Worm (Caenorhabditis elegans) whole organism, young adult: ENCODE results near the gene F44F4.9.

Source experiments
- B0336.3 ChIP-seq: fragments of 200-800 bp; sonication (Bioruptor generic); IDR thresholded peaks from 2 replicates; pipeline ENCODE4 v1.3.6; 2022; ENCODE audit warnings: missing genetic modification characterization, missing compliant biosample characterization
- C06A6.2 ChIP-seq: fragments of 200-800 bp; sonication (Bioruptor generic); conservative IDR thresholded peaks from 2 replicates; pipeline ENCODE4 v1.3.6; 2022; ENCODE audit warnings: missing genetic modification characterization, missing compliant biosample characterization
- F22D6.2 ChIP-seq: sonication (generic microtip); optimal IDR thresholded peaks from 2 replicates; lab custom pipeline; 2016; ENCODE audit warnings: mild to moderate bottlenecking, missing genetic modification characterization, missing compliant biosample characterization
- F23B12.7 ChIP-seq: sonication (generic microtip); optimal IDR thresholded peaks from 2 replicates; lab custom pipeline; 2017; ENCODE audit warnings: missing genetic modification characterization, mild to moderate bottlenecking, missing compliant biosample characterization, antibody characterized with exemption, moderate library complexity; ENCODE audit not compliant: insufficient read depth
- F33H1.4 ChIP-seq: fragments of 200-800 bp; sonication (Bioruptor generic); IDR thresholded peaks from 2 replicates; pipeline ENCODE4 v1.3.6; 2022; ENCODE audit warnings: missing genetic modification reagents, missing genetic modification characterization, missing compliant biosample characterization
- F52B5.7 ChIP-seq: sonication (generic microtip); optimal IDR thresholded peaks from 2 replicates; lab custom pipeline; 2016; ENCODE audit warnings: mild to moderate bottlenecking, missing genetic modification characterization, missing compliant biosample characterization
- Y56A3A.18 ChIP-seq: fragments of 200-800 bp; sonication (Bioruptor generic); IDR thresholded peaks from 2 replicates; pipeline ENCODE4 v1.3.6; 2022; ENCODE audit warnings: missing genetic modification reagents, missing genetic modification characterization, missing compliant biosample characterization
- ama-1 ChIP-seq, 3 experiments: fragments of 150-350 bp in 1 of 3; sonication (generic microtip) in 2 of 3; optimal IDR thresholded peaks; 2 replicates each; lab custom pipeline; 2014 to 2018; ENCODE audit warnings: missing biosample characterization in 2 of 3, missing genetic modification characterization in 2 of 3, missing genetic modification reagents in 2 of 3
- aptf-3 ChIP-seq: fragments of 200-800 bp; sonication (Bioruptor generic); IDR thresholded peaks from 2 replicates; pipeline ENCODE4 v1.3.6; 2022; ENCODE audit warnings: missing genetic modification characterization, missing compliant biosample characterization
- atf-7 ChIP-seq: sonication (generic microtip); optimal IDR thresholded peaks from 2 replicates; lab custom pipeline; 2017; ENCODE audit warnings: mild to moderate bottlenecking, missing genetic modification characterization, missing compliant biosample characterization
- attf-5 ChIP-seq: fragments of 200-800 bp; sonication (Bioruptor generic); optimal IDR thresholded peaks from 2 replicates; lab custom pipeline; 2018; ENCODE audit warnings: mild to moderate bottlenecking, missing genetic modification characterization, missing compliant biosample characterization
- bed-1 ChIP-seq: fragments of 200-800 bp; sonication (Bioruptor generic); IDR thresholded peaks from 2 replicates; pipeline ENCODE4 v1.3.6; 2022; ENCODE audit warnings: missing genetic modification reagents, missing genetic modification characterization, missing compliant biosample characterization
- bed-2 ChIP-seq: fragments of 200-800 bp; sonication (Bioruptor generic); IDR thresholded peaks from 2 replicates; pipeline ENCODE4 v1.3.6; 2022; ENCODE audit warnings: missing genetic modification reagents, missing genetic modification characterization, missing compliant biosample characterization
- cebp-1 ChIP-seq, 2 experiments: fragments of 200-800 bp in 1 of 2; sonication (Bioruptor generic) in 1 of 2; sonication (generic microtip) in 1 of 2; IDR thresholded peaks in 1 of 2; optimal IDR thresholded peaks in 1 of 2; 2 replicates each; pipeline versions ENCODE4 v1.3.6 to Lab custom; 2017 to 2022; ENCODE audit warnings: missing compliant biosample characterization in 2 of 2, missing genetic modification characterization in 2 of 2, mild to moderate bottlenecking in 1 of 2, missing genetic modification reagents in 1 of 2, moderate library complexity in 1 of 2
- ceh-100 ChIP-seq: fragments of 200-800 bp; sonication (Bioruptor generic); IDR thresholded peaks from 2 replicates; pipeline ENCODE4 v1.3.6; 2022; ENCODE audit warnings: missing genetic modification reagents, missing genetic modification characterization, missing compliant biosample characterization
- ceh-40 ChIP-seq: fragments of 200-800 bp; sonication (Bioruptor generic); IDR thresholded peaks from 2 replicates; pipeline ENCODE4 v1.3.6; 2022; ENCODE audit warnings: missing genetic modification characterization, missing compliant biosample characterization
- ceh-79 ChIP-seq: sonication (generic microtip); optimal IDR thresholded peaks from 2 replicates; lab custom pipeline; 2017; ENCODE audit warnings: mild to moderate bottlenecking, missing genetic modification characterization, missing compliant biosample characterization
- ceh-91 ChIP-seq: fragments of 200-800 bp; sonication (Bioruptor generic); IDR thresholded peaks from 2 replicates; pipeline ENCODE4 v1.3.6; 2022; ENCODE audit warnings: missing genetic modification reagents, missing genetic modification characterization, missing compliant biosample characterization
- dpff-1 ChIP-seq: sonication (generic microtip); optimal IDR thresholded peaks from 2 replicates; lab custom pipeline; 2017; ENCODE audit warnings: mild to moderate bottlenecking, missing genetic modification characterization, missing compliant biosample characterization
- dpl-1 ChIP-seq: fragments of 150-350 bp; optimal IDR thresholded peaks from 2 replicates; lab custom pipeline; 2014; ENCODE audit warnings: missing biosample characterization, missing genetic modification reagents, missing genetic modification characterization
- ekl-4 ChIP-seq: fragments of 200-800 bp; sonication (Bioruptor generic); IDR thresholded peaks from 2 replicates; pipeline ENCODE4 v1.3.6; 2022; ENCODE audit warnings: missing genetic modification reagents, missing genetic modification characterization, missing compliant biosample characterization
- fkh-3 ChIP-seq: sonication (generic microtip); optimal IDR thresholded peaks from 2 replicates; lab custom pipeline; 2016; ENCODE audit warnings: mild to moderate bottlenecking, missing genetic modification characterization, missing compliant biosample characterization
- him-1 ChIP-seq: sonication (generic microtip); optimal IDR thresholded peaks from 2 replicates; lab custom pipeline; 2016; ENCODE audit warnings: missing genotype, missing genetic modification reagents, missing genetic modification characterization, missing compliant biosample characterization
- hlh-12 ChIP-seq: sonication (generic microtip); optimal IDR thresholded peaks from 2 replicates; lab custom pipeline; 2016; ENCODE audit warnings: missing genetic modification characterization, missing compliant biosample characterization
- lag-1 ChIP-seq: fragments of 200-800 bp; sonication (Bioruptor generic); IDR thresholded peaks from 2 replicates; pipeline ENCODE4 v1.3.6; 2022; ENCODE audit warnings: missing genetic modification reagents, missing genetic modification characterization, missing compliant biosample characterization
- lsl-1 ChIP-seq: fragments of 200-800 bp; sonication (Bioruptor generic); optimal IDR thresholded peaks from 2 replicates; lab custom pipeline; 2018; ENCODE audit warnings: mild to moderate bottlenecking, missing genetic modification characterization, moderate library complexity, missing compliant biosample characterization
- lsy-27 ChIP-seq: sonication (generic microtip); optimal IDR thresholded peaks from 2 replicates; lab custom pipeline; 2017; ENCODE audit warnings: missing genetic modification characterization, mild to moderate bottlenecking, missing compliant biosample characterization, antibody characterized with exemption, missing genotype, borderline replicate concordance; ENCODE audit not compliant: insufficient read depth
- madf-10 ChIP-seq: sonication (generic microtip); optimal IDR thresholded peaks from 2 replicates; lab custom pipeline; 2016; ENCODE audit warnings: mild to moderate bottlenecking, missing genetic modification characterization, missing compliant biosample characterization
- madf-8 ChIP-seq: fragments of 200-800 bp; sonication (Bioruptor generic); conservative IDR thresholded peaks from 2 replicates; pipeline ENCODE4 v1.3.6; 2022; ENCODE audit warnings: missing genetic modification reagents, missing genetic modification characterization, missing compliant biosample characterization
- mcd-1 ChIP-seq: fragments of 200-800 bp; sonication (Bioruptor generic); IDR thresholded peaks from 2 replicates; pipeline ENCODE4 v1.3.6; 2022; ENCODE audit warnings: missing genetic modification reagents, missing genetic modification characterization, missing compliant biosample characterization
- mel-28 ChIP-seq: sonication (generic microtip); optimal IDR thresholded peaks from 2 replicates; lab custom pipeline; 2016; ENCODE audit warnings: borderline replicate concordance, mild to moderate bottlenecking, missing genetic modification characterization, missing compliant biosample characterization
- nhr-80 ChIP-seq: sonication (generic microtip); optimal IDR thresholded peaks from 2 replicates; lab custom pipeline; 2016; ENCODE audit warnings: missing genetic modification characterization, missing compliant biosample characterization
- rec-8 ChIP-seq, 2 experiments: sonication (generic microtip); optimal IDR thresholded peaks; 2 replicates each; lab custom pipeline; 2016; ENCODE audit warnings: mild to moderate bottlenecking in 2 of 2, missing genetic modification characterization in 2 of 2, missing genetic modification reagents in 2 of 2, missing genotype in 2 of 2, missing biosample characterization in 1 of 2, missing compliant biosample characterization in 1 of 2, moderate library complexity in 1 of 2
- repo-1 ChIP-seq: sonication (generic microtip); optimal IDR thresholded peaks from 2 replicates; lab custom pipeline; 2017; ENCODE audit warnings: mild to moderate bottlenecking, missing genetic modification characterization, missing compliant biosample characterization
- snpc-1.1 ChIP-seq: sonication (generic microtip); optimal IDR thresholded peaks from 2 replicates; lab custom pipeline; 2017; ENCODE audit warnings: missing genetic modification characterization, mild to moderate bottlenecking, missing compliant biosample characterization, antibody characterized with exemption, moderate library complexity, missing genotype, missing genetic modification reagents; ENCODE audit not compliant: insufficient read depth
- snpc-4 ChIP-seq, 5 experiments: fragments of 150-350 bp in 1 of 5; sonication (generic microtip) in 4 of 5; optimal IDR thresholded peaks; 2 replicates each; lab custom pipeline; 2014 to 2018; ENCODE audit warnings: missing genetic modification characterization in 5 of 5, missing biosample characterization in 3 of 5, antibody characterized with exemption in 2 of 5, mild to moderate bottlenecking in 2 of 5, missing compliant biosample characterization in 2 of 5, missing genotype in 2 of 5, moderate library complexity in 2 of 5, missing genetic modification reagents in 1 of 5
- somi-1 ChIP-seq: fragments of 200-800 bp; sonication (Bioruptor generic); optimal IDR thresholded peaks from 2 replicates; lab custom pipeline; 2018; ENCODE audit warnings: mild to moderate bottlenecking, missing genetic modification characterization, missing compliant biosample characterization
- unc-130 ChIP-seq: sonication (generic microtip); optimal IDR thresholded peaks from 2 replicates; lab custom pipeline; 2016; ENCODE audit warnings: missing genetic modification reagents, missing genetic modification characterization, missing compliant biosample characterization
- xnd-1 ChIP-seq: sonication (generic microtip); optimal IDR thresholded peaks from 2 replicates; lab custom pipeline; 2016; ENCODE audit warnings: missing genotype, missing genetic modification reagents, missing genetic modification characterization, missing compliant biosample characterization
- ztf-25 ChIP-seq: fragments of 200-800 bp; sonication (Bioruptor generic); IDR thresholded peaks from 2 replicates; pipeline ENCODE4 v1.3.6; 2022; ENCODE audit warnings: missing genetic modification reagents, missing genetic modification characterization, missing compliant biosample characterization

Gene F44F4.9

ce11 chrII:10925804-10926570 lies 10.4 kb upstream of the F44F4.9 start, which contains the start of gene metr-1 (continued):
- TF ChIP-seq lsy-27 (tag; lab: Kevin White, UChicago) = no peak
- no peak for TF ChIP-seq snpc-4 (GFP tag; optimal IDR thresholded peaks at IDR 0.05; lab: Kevin White, UChicago)
- no peak for TF ChIP-seq snpc-4 (tag; optimal IDR thresholded peaks at IDR 0.05; lab: Kevin White, UChicago)
- no peak for TF ChIP-seq him-1
- peak; percentile 59; the same call in 1 of the 2 replicates for TF ChIP-seq bed-2 (GFP tag; lab: Robert Waterston, UW)
- no peak for TF ChIP-seq repo-1 (tag; lab: Kevin White, UChicago)
- no peak for TF ChIP-seq unc-130 (GFP tag; lab: Kevin White, UChicago)
- TF ChIP-seq ceh-40 (GFP tag; lab: Robert Waterston, UW) = no peak
- TF ChIP-seq madf-8 (GFP tag; lab: Robert Waterston, UW) = 0 out of 2 replicates have a peak, but pooled peaks have one; percentile 7
- TF ChIP-seq somi-1 (GFP tag; lab: Kevin White, UChicago) = no peak
- TF ChIP-seq rec-8 (tag; optimal IDR thresholded peaks at IDR 0.05; lab: Kevin White, UChicago) = peak in 1 of 2 experiments; percentile 18
- TF ChIP-seq F52B5.7 (tag; lab: Kevin White, UChicago) = no peak
- TF ChIP-seq hlh-12 (tag; lab: Kevin White, UChicago) = no peak
- TF ChIP-seq ekl-4 (GFP tag; lab: Robert Waterston, UW) = peak; percentile 22; the same call in 1 of the 2 replicates
- no peak for TF ChIP-seq attf-5 (GFP tag; lab: Kevin White, UChicago)
- no peak for TF ChIP-seq C06A6.2
- no peak for TF ChIP-seq Y56A3A.18 (GFP tag; lab: Robert Waterston, UW)
- TF ChIP-seq xnd-1 (tag; lab: Kevin White, UChicago) = peak; percentile 27
- TF ChIP-seq bed-1 = no peak
- no peak for TF ChIP-seq F22D6.2
- TF ChIP-seq ama-1 (optimal IDR thresholded peaks at IDR 0.05; lab: Kevin White, UChicago) = peak; percentile 38
- TF ChIP-seq ama-1 (GFP tag; optimal IDR thresholded peaks at IDR 0.05; lab: Kevin White, UChicago) = no peak
- peak; percentile 66 for TF ChIP-seq dpl-1 (GFP tag; lab: Kevin White, UChicago)
- TF ChIP-seq ceh-91 (GFP tag; lab: Robert Waterston, UW) = peak; percentile 31; the same call in 1 of the 2 replicates
- peak; percentile 53 for TF ChIP-seq F33H1.4
- TF ChIP-seq lsl-1 = peak; percentile 41
- TF ChIP-seq aptf-3 = no peak
- TF ChIP-seq fkh-3 (tag; lab: Kevin White, UChicago) = no peak
- no peak for TF ChIP-seq dpff-1
- no peak for TF ChIP-seq B0336.3 (GFP tag; lab: Robert Waterston, UW)
- TF ChIP-seq ceh-79 (tag; lab: Kevin White, UChicago) = no peak
- TF ChIP-seq mel-28 (tag; lab: Kevin White, UChicago) = no peak
- TF ChIP-seq lag-1 (GFP tag; lab: Robert Waterston, UW) = no peak
- TF ChIP-seq snpc-1.1 = no peak
- TF ChIP-seq, all 124 proteins: peak for 19

ce11 chrII:10924669-10925068 lies 9.0 kb upstream of the F44F4.9 start:
- TF ChIP-seq nhr-80 (tag; lab: Kevin White, UChicago) (peak; percentile 83), mcd-1 (GFP tag; lab: Robert Waterston, UW) (no peak), cebp-1 (GFP tag; IDR thresholded peaks at IDR 0.05; lab: Robert Waterston, UW) (no peak), cebp-1 (tag; optimal IDR thresholded peaks at IDR 0.05; lab: Kevin White, UChicago) (peak; percentile 14), atf-7 (tag; lab: Kevin White, UChicago) (peak; percentile 50), F23B12.7 (tag; lab: Kevin White, UChicago) (peak; percentile 44), ztf-25 (GFP tag; lab: Robert Waterston, UW) (no peak), snpc-4 (GFP tag; optimal IDR thresholded peaks at IDR 0.05; lab: Kevin White, UChicago) (no peak), snpc-4 (tag; optimal IDR thresholded peaks at IDR 0.05; lab: Kevin White, UChicago) (peak in 1 of 4 experiments; percentile 2), ceh-100 (GFP tag; lab: Robert Waterston, UW) (no peak), madf-10 (tag; lab: Kevin White, UChicago) (peak; percentile 9)
